Worm (Caenorhabditis elegans) whole organism, midembryonic: Measurements from ENCODE around the gene C33F10.4.

Experiments used
- T22C8.4 ChIP-seq: fragments of 200-800 bp; sonication (Bioruptor generic); IDR thresholded peaks from 2 replicates; pipeline ENCODE4 v1.3.6; 2022; ENCODE audit warnings: missing genetic modification characterization, missing compliant biosample characterization
- cog-1 ChIP-seq: sonication (generic microtip); optimal IDR thresholded peaks from 2 replicates; lab custom pipeline; 2016; ENCODE audit warnings: missing genetic modification characterization, missing compliant biosample characterization
- klf-2 ChIP-seq: fragments of 200-800 bp; sonication (Bioruptor generic); conservative IDR thresholded peaks from 2 replicates; pipeline ENCODE4 v1.3.6; 2022; ENCODE audit warnings: missing genetic modification reagents, missing genetic modification characterization, missing compliant biosample characterization
- ref-1 ChIP-seq: fragments of 200-800 bp; sonication (Bioruptor generic); conservative IDR thresholded peaks from 2 replicates; pipeline ENCODE4 v1.3.6; 2022; ENCODE audit warnings: missing genetic modification reagents, missing genetic modification characterization, missing compliant biosample characterization
- tab-1 ChIP-seq: fragments of 200-800 bp; sonication (Bioruptor generic); IDR thresholded peaks from 2 replicates; pipeline ENCODE4 v1.3.6; 2022; ENCODE audit warnings: missing genetic modification characterization, missing compliant biosample characterization

DNA sequence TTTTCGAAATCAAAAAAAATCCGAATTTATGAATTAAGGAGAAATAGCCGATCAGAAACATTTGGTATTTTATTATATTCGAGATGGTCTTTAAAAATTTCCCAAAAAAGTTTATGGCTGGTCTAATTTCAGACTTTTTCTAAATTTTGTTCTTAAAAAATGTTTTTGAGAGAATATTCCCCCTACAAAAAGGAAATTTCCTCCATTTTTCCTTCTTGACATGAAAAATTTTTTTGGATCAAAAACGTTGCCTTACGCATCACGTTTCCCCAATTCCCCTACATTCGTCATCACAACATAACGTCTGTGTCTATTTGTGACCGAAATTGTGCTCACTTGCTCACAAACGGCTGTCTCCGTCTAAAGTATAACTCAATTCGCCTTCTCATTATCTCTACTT lies 2.2 kb upstream of the C33F10.4 start:
- TF ChIP-seq cog-1 (no peak), tab-1 (GFP tag; lab: Robert Waterston, UW) (no peak), T22C8.4 (GFP tag; lab: Robert Waterston, UW) (no peak), ref-1 (GFP tag; lab: Robert Waterston, UW) (no peak), klf-2 (GFP tag; lab: Robert Waterston, UW) (no peak)
